Fruit fly (Drosophila melanogaster) whole organism, wandering third instar larva: ENCODE results near the gene CG3108.

Experiments used
- Hr83 ChIP-seq: fragments of 200-300 bp; sonication (Bioruptor generic); optimal IDR thresholded peaks from 2 replicates; lab custom pipeline; 2016; ENCODE audit warnings: missing biosample characterization, mild to moderate bottlenecking, missing genetic modification characterization, moderate library complexity; ENCODE audit not compliant: poor library complexity, severe bottlenecking
- Mio ChIP-seq: sonication (Bioruptor generic); optimal IDR thresholded peaks from 2 replicates; lab custom pipeline; 2016; ENCODE audit warnings: missing biosample characterization, missing genetic modification characterization
- Myc ChIP-seq: fragments of >200 bp; optimal IDR thresholded peaks from 2 replicates; lab custom pipeline; 2017
- Rel ChIP-seq, 2 experiments: fragments of 200-800 bp; sonication (Bioruptor generic) in 1 of 2; optimal IDR thresholded peaks; 2 replicates in 1 of 2; 3 replicates in 1 of 2; lab custom pipeline; 2016 to 2019; ENCODE audit warnings: mild to moderate bottlenecking in 2 of 2, missing biosample characterization in 2 of 2, missing genetic modification characterization in 2 of 2, moderate library complexity in 1 of 2
- Vsx2 ChIP-seq: fragments of 200-300, 225-300 bp; sonication (Bioruptor generic); optimal IDR thresholded peaks from 2 replicates; lab custom pipeline; 2018; ENCODE audit warnings: missing biosample characterization, missing genetic modification characterization; ENCODE audit not compliant: partially characterized antibody
- dmrt93B ChIP-seq: fragments of 200-800 bp; sonication (Bioruptor generic); optimal IDR thresholded peaks from 2 replicates; lab custom pipeline; 2018; ENCODE audit warnings: missing biosample characterization, mild to moderate bottlenecking, missing genetic modification characterization
- h ChIP-seq: fragments of 200-800 bp; sonication (Bioruptor generic); optimal IDR thresholded peaks from 3 replicates; lab custom pipeline; 2016; ENCODE audit warnings: missing biosample characterization, mild to moderate bottlenecking, missing genetic modification characterization
- lola ChIP-seq: fragments of >200 bp; optimal IDR thresholded peaks from 2 replicates; lab custom pipeline; 2017; ENCODE audit warnings: missing biosample characterization, missing genetic modification characterization
- tai ChIP-seq: sonication (Bioruptor generic); optimal IDR thresholded peaks from 2 replicates; lab custom pipeline; 2016; ENCODE audit warnings: missing biosample characterization, missing genetic modification characterization
- woc ChIP-seq: sonication (Bioruptor generic); optimal IDR thresholded peaks from 2 replicates; lab custom pipeline; 2016; ENCODE audit warnings: missing biosample characterization, mild to moderate bottlenecking, missing genetic modification characterization

The CG3108 gene

DNA sequence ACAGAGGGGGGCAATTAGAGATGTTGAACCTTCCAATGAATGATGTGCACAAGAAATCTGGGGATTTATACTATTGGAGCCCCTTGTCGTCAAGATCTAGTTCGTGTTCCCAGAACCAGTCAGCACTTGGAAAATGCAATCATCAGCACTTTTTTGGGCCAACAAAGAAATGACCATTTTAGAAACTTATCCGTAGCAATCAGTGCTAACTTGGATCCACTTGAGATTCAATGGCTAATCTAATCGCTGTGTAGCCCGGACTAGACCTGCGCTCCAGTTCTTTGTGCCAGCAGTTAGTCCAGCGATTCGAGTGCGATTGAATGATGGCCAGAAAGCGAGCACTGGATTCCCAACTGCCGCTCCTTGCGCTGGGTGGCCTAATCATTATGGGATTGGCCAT lies 49.0 kb downstream of the CG3108 start, which contains the start of gene CG15773:
CG15773 (plus strand) TSS at position 301 of the 400 bp plus-strand sequence.
- TF ChIP-seq woc (GFP tag; lab: Kevin White, UChicago) (no peak), lola (GFP tag; lab: Kevin White, UChicago) (no peak), tai (no peak), Rel (GFP tag; optimal IDR thresholded peaks at IDR 0.05; lab: Kevin White, UChicago) (no peak), Rel (tag; optimal IDR thresholded peaks at IDR 0.05; lab: Kevin White, UChicago) (no peak), h (GFP tag; lab: Kevin White, UChicago) (no peak), dmrt93B (GFP tag; lab: Kevin White, UChicago) (no peak), Hr83 (no peak), Vsx2 (GFP tag; lab: Kevin White, UChicago) (no peak), Mio (GFP tag; lab: Kevin White, UChicago) (no peak), Myc (lab: Kevin White, UChicago) (no peak)
